Worm (Caenorhabditis elegans) whole organism, mixed stage, embryonic: Measurements from ENCODE around the gene T04A11.4.

Experiments used
- blmp-1 ChIP-seq: fragments of 150-350 bp; optimal IDR thresholded peaks from 2 replicates; lab custom pipeline; 2014; ENCODE audit warnings: missing biosample characterization, missing genetic modification characterization
- ces-1 ChIP-seq: fragments of 150-350 bp; optimal IDR thresholded peaks from 2 replicates; lab custom pipeline; 2014; ENCODE audit warnings: missing biosample characterization, missing genetic modification reagents, missing genetic modification characterization
- hlh-1 ChIP-seq: fragments of 150-350 bp; optimal IDR thresholded peaks from 2 replicates; lab custom pipeline; 2014; ENCODE audit warnings: missing biosample characterization, missing genetic modification reagents, missing genetic modification characterization
- lsy-2 ChIP-seq: fragments of 150-350 bp; optimal IDR thresholded peaks from 2 replicates; lab custom pipeline; 2014; ENCODE audit warnings: missing biosample characterization, missing genetic modification characterization
- mep-1 ChIP-seq: fragments of 150-350 bp; optimal IDR thresholded peaks from 2 replicates; lab custom pipeline; 2017; ENCODE audit warnings: missing biosample characterization, missing genetic modification reagents, missing genetic modification characterization, inconsistent platforms
- mls-2 ChIP-seq: sonication (generic microtip); optimal IDR thresholded peaks from 2 replicates; lab custom pipeline; 2016; ENCODE audit warnings: mild to moderate bottlenecking, missing genetic modification characterization, moderate library complexity, missing compliant biosample characterization
- nhr-12 ChIP-seq: fragments of 150-350 bp; optimal IDR thresholded peaks from 2 replicates; lab custom pipeline; 2014; ENCODE audit warnings: missing biosample characterization, missing genetic modification characterization
- nhr-237 ChIP-seq: fragments of 150-350 bp; optimal IDR thresholded peaks from 2 replicates; lab custom pipeline; 2014; ENCODE audit warnings: missing biosample characterization, missing genetic modification characterization
- nhr-28 ChIP-seq: fragments of 150-350 bp; optimal IDR thresholded peaks from 2 replicates; lab custom pipeline; 2014; ENCODE audit warnings: missing biosample characterization, missing genetic modification characterization
- nhr-76 ChIP-seq: sonication (generic microtip); optimal IDR thresholded peaks from 2 replicates; lab custom pipeline; 2017; ENCODE audit warnings: missing biosample characterization, missing genetic modification characterization
- snpc-4 ChIP-seq: fragments of 150-350 bp; optimal IDR thresholded peaks from 2 replicates; lab custom pipeline; 2014; ENCODE audit warnings: missing biosample characterization, missing genetic modification characterization
- unc-62 ChIP-seq: fragments of 150-350 bp; optimal IDR thresholded peaks from 2 replicates; lab custom pipeline; 2014; ENCODE audit warnings: missing biosample characterization, missing genetic modification reagents, missing genetic modification characterization
- ztf-11 ChIP-seq: fragments of 150-350 bp; optimal IDR thresholded peaks from 2 replicates; lab custom pipeline; 2014; ENCODE audit warnings: missing biosample characterization, missing genetic modification characterization

ce11 chrIV:12441715-12442114, 42.7 kb downstream of the T04A11.4 start, which contains the start of gene C25G4.17:
- no peak for TF ChIP-seq nhr-12
- TF ChIP-seq unc-62 (GFP tag; lab: Kevin White, UChicago), result no peak
- TF ChIP-seq nhr-76, result no peak
- no peak for TF ChIP-seq ces-1 (GFP tag; lab: Kevin White, UChicago)
- no peak for TF ChIP-seq blmp-1 (tag; lab: Kevin White, UChicago)
- TF ChIP-seq mls-2, result no peak
- no peak for TF ChIP-seq mep-1 (tag; lab: Kevin White, UChicago)
- no peak for TF ChIP-seq lsy-2
- TF ChIP-seq snpc-4, result no peak
- no peak for TF ChIP-seq nhr-237 (tag; lab: Kevin White, UChicago)
- no peak for TF ChIP-seq ztf-11 (tag; lab: Kevin White, UChicago)
- TF ChIP-seq nhr-28 (tag; lab: Kevin White, UChicago), result no peak
- no peak for TF ChIP-seq hlh-1 (tag; lab: Kevin White, UChicago)
